Worm (Caenorhabditis elegans) whole organism, L4 larva: ENCODE measurements around the gene fbxa-81.

Experiments used
- F10B5.3 ChIP-seq: sonication (generic microtip); optimal IDR thresholded peaks from 2 replicates; lab custom pipeline; 2016; ENCODE audit warnings: mild to moderate bottlenecking, missing genetic modification characterization, missing compliant biosample characterization
- F26F4.8 ChIP-seq: fragments of 200-800 bp; sonication (Bioruptor generic); conservative IDR thresholded peaks from 2 replicates; pipeline ENCODE4 v1.3.6; 2022; ENCODE audit warnings: missing genetic modification characterization, missing compliant biosample characterization
- F44E2.7 ChIP-seq: fragments of 200-800 bp; sonication (Bioruptor generic); IDR thresholded peaks from 2 replicates; pipeline ENCODE4 v2.1.2; 2022; ENCODE audit warnings: missing genetic modification characterization, missing compliant biosample characterization
- F49E8.2 ChIP-seq: sonication (generic microtip); optimal IDR thresholded peaks from 2 replicates; lab custom pipeline; 2016; ENCODE audit warnings: missing compliant biosample characterization, mild to moderate bottlenecking, missing genetic modification characterization, borderline replicate concordance
- T26A8.4 ChIP-seq: fragments of 200-800 bp; sonication (Bioruptor generic); IDR thresholded peaks from 2 replicates; pipeline ENCODE4 v1.3.6; 2022; ENCODE audit warnings: missing genetic modification characterization, missing compliant biosample characterization
- Y105C5A.15 ChIP-seq: fragments of 200-800 bp; sonication (Bioruptor generic); IDR thresholded peaks from 2 replicates; pipeline ENCODE4 v1.3.6; 2022; ENCODE audit warnings: missing genetic modification characterization, missing compliant biosample characterization
- Y48G9A.11 ChIP-seq: fragments of 200-800 bp; sonication (Bioruptor generic); IDR thresholded peaks from 2 replicates; pipeline ENCODE4 v1.3.6; 2022; ENCODE audit warnings: missing genetic modification reagents, missing genetic modification characterization, missing compliant biosample characterization
- Y5F2A.4 ChIP-seq: fragments of 200-800 bp; sonication (Bioruptor generic); optimal IDR thresholded peaks from 2 replicates; lab custom pipeline; 2018; ENCODE audit warnings: mild to moderate bottlenecking, missing genetic modification characterization, missing compliant biosample characterization
- ZK546.5 ChIP-seq, 2 experiments: sonication (generic microtip); optimal IDR thresholded peaks; 2 replicates each; lab custom pipeline; 2017; ENCODE audit warnings: missing biosample characterization in 2 of 2, missing genetic modification characterization in 2 of 2
- aha-1 ChIP-seq: fragments of 150-350 bp; peaks from one replicate; lab custom pipeline; 2014; ENCODE audit warnings: missing biosample characterization, missing genetic modification characterization
- arid-1 ChIP-seq: fragments of 200-800 bp; sonication (Bioruptor generic); conservative IDR thresholded peaks from 2 replicates; pipeline ENCODE4 v1.3.6; 2022; ENCODE audit warnings: missing genetic modification reagents, missing genetic modification characterization, missing compliant biosample characterization
- ceh-20 ChIP-seq: fragments of 200-800 bp; sonication (Bioruptor generic); IDR thresholded peaks from 2 replicates; pipeline ENCODE4 v1.3.6; 2022; ENCODE audit warnings: missing genetic modification reagents, missing genetic modification characterization, missing compliant biosample characterization
- ceh-82 ChIP-seq: sonication (generic microtip); optimal IDR thresholded peaks from 2 replicates; lab custom pipeline; 2017; ENCODE audit warnings: missing biosample characterization, missing genetic modification characterization
- ctbp-1 ChIP-seq: fragments of 200-800 bp; sonication (Bioruptor generic); IDR thresholded peaks from 2 replicates; pipeline ENCODE4 v1.3.6; 2022; ENCODE audit warnings: missing genetic modification reagents, missing genetic modification characterization, missing compliant biosample characterization
- daf-12 ChIP-seq: fragments of 150-350 bp; optimal IDR thresholded peaks from 2 replicates; lab custom pipeline; 2014; ENCODE audit warnings: missing biosample characterization, missing genetic modification reagents, missing genetic modification characterization
- daf-8 ChIP-seq: fragments of 200-800 bp; sonication (Bioruptor generic); IDR thresholded peaks from 2 replicates; pipeline ENCODE4 v1.3.6; 2022; ENCODE audit warnings: missing genetic modification characterization, missing compliant biosample characterization
- dmd-6 ChIP-seq: fragments of 200-800 bp; sonication (Bioruptor generic); IDR thresholded peaks from 2 replicates; pipeline ENCODE4 v1.3.6; 2022; ENCODE audit warnings: missing genetic modification reagents, missing genetic modification characterization, missing compliant biosample characterization
- dmd-8 ChIP-seq: fragments of 200-800 bp; sonication (Bioruptor generic); IDR thresholded peaks from 2 replicates; pipeline ENCODE4 v1.3.6; 2022; ENCODE audit warnings: missing genetic modification characterization, missing compliant biosample characterization
- dmd-9 ChIP-seq: fragments of 200-800 bp; sonication (Bioruptor generic); IDR thresholded peaks from 2 replicates; pipeline ENCODE4 v1.3.6; 2022; ENCODE audit warnings: missing genetic modification reagents, missing genetic modification characterization, missing compliant biosample characterization
- fos-1 ChIP-seq: fragments of 150-350 bp; optimal IDR thresholded peaks from 2 replicates; lab custom pipeline; 2014; ENCODE audit warnings: missing biosample characterization, missing genetic modification characterization
- hif-1 ChIP-seq, 2 experiments: sonication (generic microtip); optimal IDR thresholded peaks; 2 replicates each; lab custom pipeline; 2016 to 2017; ENCODE audit warnings: missing compliant biosample characterization in 2 of 2, missing genetic modification characterization in 2 of 2, missing genetic modification reagents in 2 of 2, missing genotype in 2 of 2, mild to moderate bottlenecking in 1 of 2
- hlh-11 ChIP-seq: fragments of 200-800 bp; sonication (Bioruptor generic); optimal IDR thresholded peaks from 2 replicates; lab custom pipeline; 2018; ENCODE audit warnings: mild to moderate bottlenecking, missing genetic modification characterization, missing compliant biosample characterization
- hmg-1.1 ChIP-seq: fragments of 200-800 bp; sonication (Bioruptor generic); IDR thresholded peaks from 2 replicates; pipeline ENCODE4 v1.3.6; 2022; ENCODE audit warnings: missing genetic modification reagents, missing genetic modification characterization, missing compliant biosample characterization
- lim-7 ChIP-seq: fragments of 200-800 bp; sonication (Bioruptor generic); IDR thresholded peaks from 2 replicates; pipeline ENCODE4 v1.3.6; 2022; ENCODE audit warnings: missing genetic modification characterization, missing compliant biosample characterization
- lin-13 ChIP-seq: fragments of 150-350 bp; optimal IDR thresholded peaks from 2 replicates; lab custom pipeline; 2014; ENCODE audit warnings: missing biosample characterization, missing genetic modification reagents, missing genetic modification characterization
- lin-15B ChIP-seq: fragments of 150-350 bp; sonication (generic microtip); optimal IDR thresholded peaks from 3 replicates; lab custom pipeline; 2014; ENCODE audit warnings: missing biosample characterization, missing genetic modification characterization
- lin-38 ChIP-seq: fragments of 200-800 bp; sonication (Bioruptor generic); IDR thresholded peaks from 2 replicates; pipeline ENCODE4 v1.3.6; 2022; ENCODE audit warnings: missing genetic modification reagents, missing genetic modification characterization, missing compliant biosample characterization
- lir-3 ChIP-seq: sonication (generic microtip); optimal IDR thresholded peaks from 2 replicates; lab custom pipeline; 2016; ENCODE audit warnings: mild to moderate bottlenecking, missing genetic modification characterization, missing compliant biosample characterization
- madf-5 ChIP-seq, 2 experiments: fragments of 200-800 bp; sonication (Bioruptor generic); IDR thresholded peaks; 2 replicates each; pipeline ENCODE4 v1.3.6; 2022; ENCODE audit warnings: missing compliant biosample characterization in 2 of 2, missing genetic modification characterization in 2 of 2
- mxl-2 ChIP-seq: fragments of 200-800 bp; sonication (Bioruptor generic); conservative IDR thresholded peaks from 2 replicates; pipeline ENCODE4 v1.3.6; 2022; ENCODE audit warnings: missing genetic modification reagents, missing genetic modification characterization, missing compliant biosample characterization
- nhr-10 ChIP-seq: fragments of 150-350 bp; optimal IDR thresholded peaks from 2 replicates; lab custom pipeline; 2014; ENCODE audit warnings: missing biosample characterization, missing genetic modification characterization
- nhr-111 ChIP-seq: fragments of 200-800 bp; sonication (Bioruptor generic); optimal IDR thresholded peaks from 2 replicates; lab custom pipeline; 2018; ENCODE audit warnings: mild to moderate bottlenecking, missing genetic modification characterization, missing compliant biosample characterization
- nhr-28 ChIP-seq: fragments of 150-350 bp; optimal IDR thresholded peaks from 2 replicates; lab custom pipeline; 2014; ENCODE audit warnings: missing biosample characterization, missing genetic modification characterization
- nhr-42 ChIP-seq: fragments of 200-800 bp; sonication (Bioruptor generic); IDR thresholded peaks from 2 replicates; pipeline ENCODE4 v1.3.6; 2022; ENCODE audit warnings: missing genetic modification characterization, missing compliant biosample characterization
- nhr-48 ChIP-seq: sonication (generic microtip); optimal IDR thresholded peaks from 2 replicates; lab custom pipeline; 2016; ENCODE audit warnings: mild to moderate bottlenecking, missing genetic modification characterization, missing compliant biosample characterization
- nhr-6 ChIP-seq: fragments of 150-350 bp; optimal IDR thresholded peaks from 2 replicates; lab custom pipeline; 2014; ENCODE audit warnings: missing biosample characterization, missing genetic modification characterization
- nhr-76 ChIP-seq: fragments of 150-350 bp; optimal IDR thresholded peaks from 2 replicates; lab custom pipeline; 2014; ENCODE audit warnings: missing biosample characterization, missing genetic modification characterization
- pha-4 ChIP-seq, 2 experiments: fragments of 150-350 bp in 1 of 2; fragments of 200-800 bp in 1 of 2; sonication (Bioruptor generic) in 1 of 2; IDR thresholded peaks in 1 of 2; optimal IDR thresholded peaks in 1 of 2; 2 replicates each; pipeline versions ENCODE4 v1.3.6 to Lab custom; 2014 to 2022; ENCODE audit warnings: missing genetic modification characterization in 2 of 2, missing genetic modification reagents in 2 of 2, missing biosample characterization in 1 of 2, missing compliant biosample characterization in 1 of 2
- php-3 ChIP-seq: fragments of 200-800 bp; sonication (Bioruptor generic); IDR thresholded peaks from 2 replicates; pipeline ENCODE4 v1.3.6; 2022; ENCODE audit warnings: missing genetic modification reagents, missing genetic modification characterization, missing compliant biosample characterization
- rbr-2 ChIP-seq: sonication (generic microtip); optimal IDR thresholded peaks from 2 replicates; lab custom pipeline; 2016; ENCODE audit warnings: missing genotype, missing genetic modification characterization, missing compliant biosample characterization
- saeg-2 ChIP-seq: fragments of 200-800 bp; sonication (Bioruptor generic); IDR thresholded peaks from 2 replicates; pipeline ENCODE4 v1.3.6; 2022; ENCODE audit warnings: missing genetic modification reagents, missing genetic modification characterization, missing compliant biosample characterization
- snpc-4 ChIP-seq: fragments of 150-350 bp; optimal IDR thresholded peaks from 2 replicates; lab custom pipeline; 2014; ENCODE audit warnings: missing biosample characterization, missing genetic modification characterization
- spr-1 ChIP-seq: sonication (generic microtip); optimal IDR thresholded peaks from 2 replicates; lab custom pipeline; 2016; ENCODE audit warnings: mild to moderate bottlenecking, missing genetic modification characterization, missing compliant biosample characterization
- unc-130 ChIP-seq: sonication (generic microtip); optimal IDR thresholded peaks from 2 replicates; lab custom pipeline; 2016; ENCODE audit warnings: missing genetic modification reagents, missing genetic modification characterization, missing compliant biosample characterization
- unc-39 ChIP-seq: sonication (generic microtip); optimal IDR thresholded peaks from 2 replicates; lab custom pipeline; 2017; ENCODE audit warnings: missing biosample characterization, missing genetic modification characterization
- unc-62 ChIP-seq, 3 experiments: fragments of 150-350 bp in 1 of 3; sonication (generic microtip); optimal IDR thresholded peaks in 2 of 3; peaks in 1 of 3; 1 replicate in 1 of 3; 2 replicates in 2 of 3; lab custom pipeline; 2014 to 2017; ENCODE audit warnings: missing biosample characterization in 3 of 3, missing genetic modification characterization in 3 of 3, missing genetic modification reagents in 3 of 3, missing genotype in 1 of 3
- zfp-3 ChIP-seq: fragments of 200-800 bp; sonication (Bioruptor generic); conservative IDR thresholded peaks from 2 replicates; pipeline ENCODE4 v1.3.6; 2022; ENCODE audit warnings: missing genetic modification reagents, missing genetic modification characterization, missing compliant biosample characterization
- zip-11 ChIP-seq: fragments of 200-800 bp; sonication (Bioruptor generic); IDR thresholded peaks from 2 replicates; pipeline ENCODE4 v1.3.6; 2022; ENCODE audit warnings: missing genetic modification characterization, missing compliant biosample characterization
- zip-2 ChIP-seq: fragments of 150-350 bp; optimal IDR thresholded peaks from 2 replicates; lab custom pipeline; 2014; ENCODE audit warnings: missing biosample characterization, missing genetic modification characterization
- ztf-7 ChIP-seq: fragments of 150-350 bp; optimal IDR thresholded peaks from 2 replicates; lab custom pipeline; 2014; ENCODE audit warnings: missing biosample characterization, missing genetic modification characterization

The fbxa-81 gene

ce11 chrX:14562286-14563086, 20.6 kb upstream of the fbxa-81 start:
- TF ChIP-seq nhr-6 (tag; lab: Kevin White, UChicago), result peak; percentile 7
- peak; percentile 98 for TF ChIP-seq aha-1 (tag; lab: Kevin White, UChicago)
- no peak for TF ChIP-seq ZK546.5 (tag; optimal IDR thresholded peaks at IDR 0.05; lab: Kevin White, UChicago)
- no peak for TF ChIP-seq daf-8
- TF ChIP-seq zip-2 (tag; lab: Kevin White, UChicago), result no peak
- TF ChIP-seq ceh-82 (tag; lab: Kevin White, UChicago), result no peak
- no peak for TF ChIP-seq php-3 (GFP tag; lab: Robert Waterston, UW)
- TF ChIP-seq dmd-6 (GFP tag; lab: Robert Waterston, UW), result peak; percentile 82
- TF ChIP-seq dmd-9 (GFP tag; lab: Robert Waterston, UW), result no peak
- TF ChIP-seq spr-1 (tag; lab: Kevin White, UChicago), result no peak
- peak; percentile 90 for TF ChIP-seq nhr-48 (tag; lab: Kevin White, UChicago)
- TF ChIP-seq snpc-4, result no peak
- peak; percentile 89 for TF ChIP-seq ctbp-1
- TF ChIP-seq rbr-2 (tag; lab: Kevin White, UChicago), result no peak
- TF ChIP-seq lir-3 (tag; lab: Kevin White, UChicago), result no peak
- TF ChIP-seq ceh-20 (GFP tag; lab: Robert Waterston, UW), result peak; percentile 43; the same call in 1 of the 2 replicates
- peak; percentile 36; the same call in 1 of the 2 replicates for TF ChIP-seq mxl-2 (GFP tag; lab: Robert Waterston, UW)
- TF ChIP-seq lim-7, result no peak
- no peak for TF ChIP-seq madf-5 (GFP tag; IDR thresholded peaks at IDR 0.05; lab: Robert Waterston, UW)
- TF ChIP-seq unc-39, result no peak
- peak; percentile 34; the same call in 1 of the 2 replicates for TF ChIP-seq pha-4 (GFP tag; IDR thresholded peaks at IDR 0.05; lab: Robert Waterston, UW)
- no peak for TF ChIP-seq pha-4 (tag; optimal IDR thresholded peaks at IDR 0.05; lab: Kevin White, UChicago)
- TF ChIP-seq unc-62 (GFP tag; optimal IDR thresholded peaks at IDR 0.05 in 1 of 2; lab: Kevin White, UChicago), result peak in 1 of 2 experiments; percentile 23
- TF ChIP-seq unc-62 (tag; optimal IDR thresholded peaks at IDR 0.05; lab: Kevin White, UChicago), result no peak
- TF ChIP-seq dmd-8 (GFP tag; lab: Robert Waterston, UW), result no peak
- no peak for TF ChIP-seq F10B5.3
- TF ChIP-seq nhr-111, result no peak
- peak; percentile 58 for TF ChIP-seq lin-13 (GFP tag; lab: Kevin White, UChicago)
- no peak for TF ChIP-seq nhr-42 (GFP tag; lab: Robert Waterston, UW)
- no peak for TF ChIP-seq Y48G9A.11 (GFP tag; lab: Robert Waterston, UW)
- no peak for TF ChIP-seq unc-130
- no peak for TF ChIP-seq F44E2.7 (GFP tag; lab: Robert Waterston, UW)
- TF ChIP-seq arid-1, result no peak
- peak; percentile 39 for TF ChIP-seq hlh-11
- TF ChIP-seq saeg-2 (GFP tag; lab: Robert Waterston, UW), result 0 out of 2 replicates have a peak, but pooled peaks have one; percentile 31
- TF ChIP-seq fos-1 (tag; lab: Kevin White, UChicago), result no peak
- TF ChIP-seq nhr-76 (tag; lab: Kevin White, UChicago), result no peak
- no peak for TF ChIP-seq ztf-7 (tag; lab: Kevin White, UChicago)
- TF ChIP-seq daf-12 (tag; lab: Kevin White, UChicago), result no peak
- no peak for TF ChIP-seq nhr-10
- TF ChIP-seq nhr-28 (tag; lab: Kevin White, UChicago), result peak; percentile 91
- peak in 1 of 2 experiments; percentile 82 for TF ChIP-seq hif-1 (tag; optimal IDR thresholded peaks at IDR 0.05; lab: Kevin White, UChicago)
- TF ChIP-seq hmg-1.1 (GFP tag; lab: Robert Waterston, UW), result no peak
- TF ChIP-seq Y105C5A.15 (GFP tag; lab: Robert Waterston, UW), result no peak
- no peak for TF ChIP-seq F49E8.2 (tag; lab: Kevin White, UChicago)
- no peak for TF ChIP-seq lin-15B (tag; lab: Kevin White, UChicago)
- no peak for TF ChIP-seq Y5F2A.4 (GFP tag; lab: Kevin White, UChicago)
- TF ChIP-seq zfp-3 (GFP tag; lab: Robert Waterston, UW), result no peak
- TF ChIP-seq zip-11 (GFP tag; lab: Robert Waterston, UW), result no peak
- TF ChIP-seq lin-38 (GFP tag; lab: Robert Waterston, UW), result no peak
- no peak for TF ChIP-seq T26A8.4
- no peak for TF ChIP-seq F26F4.8 (GFP tag; lab: Robert Waterston, UW)
